Worm (Caenorhabditis elegans) whole organism, late embryonic: ENCODE results near the gene C56E6.2.

Experiments
- F13H6.1 ChIP-seq: sonication (generic microtip); optimal IDR thresholded peaks from 2 replicates; lab custom pipeline; 2016; ENCODE audit warnings: missing genetic modification characterization, missing compliant biosample characterization
- K02D7.2 ChIP-seq: sonication (generic microtip); optimal IDR thresholded peaks from 2 replicates; lab custom pipeline; 2017; ENCODE audit warnings: mild to moderate bottlenecking, missing genetic modification characterization, missing compliant biosample characterization
- T23F11.4 ChIP-seq: fragments of 200-800 bp; sonication (Bioruptor generic); optimal IDR thresholded peaks from 2 replicates; lab custom pipeline; 2018; ENCODE audit warnings: mild to moderate bottlenecking, missing genetic modification characterization, missing compliant biosample characterization
- ceh-14 ChIP-seq: sonication (generic microtip); optimal IDR thresholded peaks from 2 replicates; lab custom pipeline; 2016; ENCODE audit warnings: missing genotype, missing genetic modification characterization, missing compliant biosample characterization
- ceh-2 ChIP-seq: sonication (generic microtip); optimal IDR thresholded peaks from 2 replicates; lab custom pipeline; 2016; ENCODE audit warnings: missing genotype, missing genetic modification characterization, missing compliant biosample characterization
- ceh-24 ChIP-seq: sonication (generic microtip); optimal IDR thresholded peaks from 2 replicates; lab custom pipeline; 2016; ENCODE audit warnings: mild to moderate bottlenecking, missing genetic modification characterization, missing compliant biosample characterization
- ceh-30 ChIP-seq: fragments of 150-350 bp; optimal IDR thresholded peaks from 2 replicates; lab custom pipeline; 2014; ENCODE audit warnings: missing biosample characterization, missing genetic modification characterization
- ceh-45 ChIP-seq: fragments of 200-800 bp; sonication (Bioruptor generic); IDR thresholded peaks from 2 replicates; pipeline ENCODE4 v1.3.6; 2022; ENCODE audit warnings: missing genetic modification reagents, missing genetic modification characterization, missing compliant biosample characterization
- ceh-6 ChIP-seq: fragments of 200-800 bp; sonication (Bioruptor generic); optimal IDR thresholded peaks from 2 replicates; lab custom pipeline; 2018; ENCODE audit warnings: mild to moderate bottlenecking, missing genetic modification characterization, missing compliant biosample characterization
- dmd-4 ChIP-seq: sonication (generic microtip); optimal IDR thresholded peaks from 2 replicates; lab custom pipeline; 2016; ENCODE audit warnings: borderline replicate concordance, missing genetic modification characterization, missing compliant biosample characterization
- elt-2 ChIP-seq: sonication (generic microtip); optimal IDR thresholded peaks from 2 replicates; lab custom pipeline; 2016; ENCODE audit warnings: missing genetic modification reagents, missing genetic modification characterization, missing compliant biosample characterization
- elt-4 ChIP-seq: sonication (generic microtip); optimal IDR thresholded peaks from 2 replicates; lab custom pipeline; 2016; ENCODE audit warnings: missing genetic modification characterization, missing compliant biosample characterization
- hlh-13 ChIP-seq: fragments of 200-800 bp; sonication (Bioruptor generic); optimal IDR thresholded peaks from 2 replicates; lab custom pipeline; 2018; ENCODE audit warnings: mild to moderate bottlenecking, missing genetic modification characterization, missing compliant biosample characterization
- hlh-30 ChIP-seq: sonication (generic microtip); optimal IDR thresholded peaks from 2 replicates; lab custom pipeline; 2017; ENCODE audit warnings: antibody characterized with exemption, missing genetic modification characterization, missing compliant biosample characterization; ENCODE audit not compliant: insufficient read depth
- lim-6 ChIP-seq: sonication (generic microtip); optimal IDR thresholded peaks from 2 replicates; lab custom pipeline; 2016; ENCODE audit warnings: missing genetic modification characterization, missing compliant biosample characterization
- lin-11 ChIP-seq: fragments of 200-800 bp; sonication (Bioruptor generic); optimal IDR thresholded peaks from 2 replicates; lab custom pipeline; 2018; ENCODE audit warnings: mild to moderate bottlenecking, missing genetic modification characterization, missing compliant biosample characterization
- mec-3 ChIP-seq: sonication (generic microtip); optimal IDR thresholded peaks from 2 replicates; lab custom pipeline; 2016; ENCODE audit warnings: borderline replicate concordance, missing genetic modification characterization, missing compliant biosample characterization
- nhr-11 ChIP-seq: fragments of 150-350 bp; optimal IDR thresholded peaks from 2 replicates; lab custom pipeline; 2014; ENCODE audit warnings: missing biosample characterization, missing genetic modification characterization
- nhr-232 ChIP-seq: sonication (generic microtip); optimal IDR thresholded peaks from 2 replicates; lab custom pipeline; 2016; ENCODE audit warnings: missing genetic modification characterization, missing compliant biosample characterization
- npax-4 ChIP-seq: sonication (generic microtip); optimal IDR thresholded peaks from 2 replicates; lab custom pipeline; 2016; ENCODE audit warnings: missing genetic modification characterization, missing compliant biosample characterization
- pag-3 ChIP-seq: sonication (generic microtip); optimal IDR thresholded peaks from 2 replicates; lab custom pipeline; 2016; ENCODE audit warnings: missing compliant biosample characterization, missing genetic modification characterization, borderline replicate concordance
- pax-1 ChIP-seq: fragments of 150-350 bp; optimal IDR thresholded peaks from 2 replicates; lab custom pipeline; 2014; ENCODE audit warnings: missing biosample characterization, missing genetic modification characterization
- pha-2 ChIP-seq: sonication (generic microtip); optimal IDR thresholded peaks from 2 replicates; lab custom pipeline; 2017; ENCODE audit warnings: mild to moderate bottlenecking, missing genetic modification characterization, missing compliant biosample characterization
- pha-4 ChIP-seq: fragments of 150-350 bp; optimal IDR thresholded peaks from 2 replicates; lab custom pipeline; 2018; ENCODE audit warnings: missing biosample characterization, missing genetic modification reagents, missing genetic modification characterization
- pros-1 ChIP-seq: fragments of 150-350 bp; optimal IDR thresholded peaks from 2 replicates; lab custom pipeline; 2014; ENCODE audit warnings: missing biosample characterization, missing genetic modification reagents, missing genetic modification characterization
- rnt-1 ChIP-seq: sonication (generic microtip); optimal IDR thresholded peaks from 2 replicates; lab custom pipeline; 2016; ENCODE audit warnings: missing genetic modification characterization, missing compliant biosample characterization
- sdc-2 ChIP-seq: sonication (generic microtip); optimal IDR thresholded peaks from 2 replicates; lab custom pipeline; 2016; ENCODE audit warnings: missing genotype, missing genetic modification characterization, missing compliant biosample characterization
- sox-4 ChIP-seq: sonication (generic microtip); optimal IDR thresholded peaks from 2 replicates; lab custom pipeline; 2017; ENCODE audit warnings: mild to moderate bottlenecking, missing genetic modification characterization, inconsistent platforms, missing compliant biosample characterization
- tbx-2 ChIP-seq: sonication (generic microtip); optimal IDR thresholded peaks from 2 replicates; lab custom pipeline; 2016; ENCODE audit warnings: missing genetic modification characterization, missing compliant biosample characterization
- unc-3 ChIP-seq, 2 experiments: fragments of 200-800 bp in 1 of 2; sonication (Bioruptor generic) in 1 of 2; sonication (generic microtip) in 1 of 2; conservative IDR thresholded peaks in 1 of 2; optimal IDR thresholded peaks in 1 of 2; 2 replicates each; pipeline versions ENCODE4 v1.3.6 to Lab custom; 2016 to 2022; ENCODE audit warnings: missing compliant biosample characterization in 2 of 2, missing genetic modification characterization in 2 of 2, missing genetic modification reagents in 1 of 2
- unc-55 ChIP-seq: sonication (generic microtip); optimal IDR thresholded peaks from 2 replicates; lab custom pipeline; 2017; ENCODE audit warnings: missing biosample characterization, missing genetic modification reagents, missing genetic modification characterization
- zip-5 ChIP-seq: sonication (generic microtip); optimal IDR thresholded peaks from 2 replicates; lab custom pipeline; 2016; ENCODE audit warnings: missing genetic modification characterization, missing compliant biosample characterization
- ztf-16 ChIP-seq: sonication (generic microtip); optimal IDR thresholded peaks from 2 replicates; lab custom pipeline; 2017; ENCODE audit warnings: missing genetic modification characterization, missing compliant biosample characterization

C56E6.2 gene

ce11 chrII:6558887-6559286 is 34.2 kb downstream of the C56E6.2 start:
- TF ChIP-seq pha-2 (tag; lab: Kevin White, UChicago) (no peak), ztf-16 (tag; lab: Kevin White, UChicago) (no peak), sox-4 (no peak), tbx-2 (no peak), hlh-13 (GFP tag; lab: Kevin White, UChicago) (no peak), unc-3 (GFP tag; conservative IDR thresholded peaks at IDR 0.05; lab: Robert Waterston, UW) (no peak), unc-3 (tag; optimal IDR thresholded peaks at IDR 0.05; lab: Kevin White, UChicago) (no peak), ceh-24 (tag; lab: Kevin White, UChicago) (no peak), elt-2 (tag; lab: Kevin White, UChicago) (no peak), pag-3 (tag; lab: Kevin White, UChicago) (no peak), elt-4 (tag; lab: Kevin White, UChicago) (no peak), ceh-14 (tag; lab: Kevin White, UChicago) (no peak), lin-11 (tag; lab: Kevin White, UChicago) (no peak), T23F11.4 (GFP tag; lab: Kevin White, UChicago) (no peak), zip-5 (tag; lab: Kevin White, UChicago) (no peak), hlh-30 (tag; lab: Kevin White, UChicago) (no peak), ceh-45 (GFP tag; lab: Robert Waterston, UW) (no peak), unc-55 (GFP tag; lab: Kevin White, UChicago) (no peak)

- no peak for TF ChIP-seq ceh-45 (GFP tag; lab: Robert Waterston, UW)
- TF ChIP-seq zip-5 (tag; lab: Kevin White, UChicago): no peak
- TF ChIP-seq unc-55 (GFP tag; lab: Kevin White, UChicago): no peak
- no peak for TF ChIP-seq pha-2 (tag; lab: Kevin White, UChicago)
- no peak for TF ChIP-seq lim-6 (tag; lab: Kevin White, UChicago)
- TF ChIP-seq pha-4 (tag; lab: Kevin White, UChicago): no peak
- TF ChIP-seq mec-3 (tag; lab: Kevin White, UChicago): no peak
- no peak for TF ChIP-seq ceh-14 (tag; lab: Kevin White, UChicago)
- TF ChIP-seq F13H6.1 (tag; lab: Kevin White, UChicago): no peak
- no peak for TF ChIP-seq hlh-30 (tag; lab: Kevin White, UChicago)
- TF ChIP-seq sdc-2 (tag; lab: Kevin White, UChicago): no peak
- no peak for TF ChIP-seq K02D7.2 (tag; lab: Kevin White, UChicago)
- no peak for TF ChIP-seq dmd-4 (tag; lab: Kevin White, UChicago)
- no peak for TF ChIP-seq unc-3 (GFP tag; conservative IDR thresholded peaks at IDR 0.05; lab: Robert Waterston, UW)
- no peak for TF ChIP-seq unc-3 (tag; optimal IDR thresholded peaks at IDR 0.05; lab: Kevin White, UChicago)
- no peak for TF ChIP-seq pros-1
- TF ChIP-seq sox-4: no peak
- no peak for TF ChIP-seq lin-11 (tag; lab: Kevin White, UChicago)
- no peak for TF ChIP-seq ceh-24 (tag; lab: Kevin White, UChicago)
- TF ChIP-seq ceh-6 (GFP tag; lab: Kevin White, UChicago): no peak
These were observed 35.6 kb downstream of the C56E6.2 start for ce11 chrII:6560291-6560690.

ce11 chrII:6561300-6561699 is 36.6 kb downstream of the C56E6.2 start, which contains the start of gene F18C5.10:
F18C5.10 (minus strand) TSS chrII:6561444.
- TF ChIP-seq mec-3 (tag; lab: Kevin White, UChicago): no peak
- TF ChIP-seq npax-4 (tag; lab: Kevin White, UChicago): no peak
- no peak for TF ChIP-seq lim-6 (tag; lab: Kevin White, UChicago)
- TF ChIP-seq ceh-2: no peak
- TF ChIP-seq ceh-6 (GFP tag; lab: Kevin White, UChicago): no peak
- no peak for TF ChIP-seq K02D7.2 (tag; lab: Kevin White, UChicago)
- no peak for TF ChIP-seq nhr-11

ce11 chrII:6562203-6562867 is 37.6 kb downstream of the C56E6.2 start:
- no peak for TF ChIP-seq pax-1 (tag; lab: Kevin White, UChicago)
- TF ChIP-seq nhr-232: no peak
- TF ChIP-seq ceh-30 (tag; lab: Kevin White, UChicago): no peak
- no peak for TF ChIP-seq rnt-1 (tag; lab: Kevin White, UChicago)
- TF ChIP-seq ztf-16 (tag; lab: Kevin White, UChicago): no peak
- no peak for TF ChIP-seq elt-4 (tag; lab: Kevin White, UChicago)
- TF ChIP-seq mec-3 (tag; lab: Kevin White, UChicago): no peak
